Fruit fly (Drosophila melanogaster) whole organism, prepupa: ENCODE measurements around the gene IntS14.

Source experiments
- CG10631 ChIP-seq: fragments of 200-800 bp; sonication (Bioruptor generic); optimal IDR thresholded peaks from 2 replicates; lab custom pipeline; 2016; ENCODE audit warnings: missing biosample characterization, missing genetic modification characterization
- CG11762 ChIP-seq: fragments of 200-800 bp; sonication (Bioruptor generic); optimal IDR thresholded peaks from 3 replicates; lab custom pipeline; 2016; ENCODE audit warnings: missing biosample characterization, missing genetic modification characterization; ENCODE audit not compliant: insufficient read depth
- CG15336 ChIP-seq: fragments of 200-800 bp; sonication (Bioruptor generic); IDR thresholded peaks from 2 replicates; pipeline ENCODE4 v1.3.6; 2022; ENCODE audit warnings: missing biosample characterization, missing genetic modification characterization
- CG1621 ChIP-seq: fragments of 200-800 bp; sonication (Bioruptor generic); optimal IDR thresholded peaks from 3 replicates; lab custom pipeline; 2018; ENCODE audit warnings: missing biosample characterization, mild to moderate bottlenecking, missing genetic modification characterization
- CG16779 ChIP-seq: fragments of 200-800 bp; sonication (Bioruptor generic); optimal IDR thresholded peaks from 3 replicates; lab custom pipeline; 2017; ENCODE audit warnings: missing biosample characterization, mild to moderate bottlenecking, missing genetic modification characterization
- CG3032 ChIP-seq: fragments of 200-800 bp; optimal IDR thresholded peaks from 2 replicates; lab custom pipeline; 2019; ENCODE audit warnings: missing biosample characterization, mild to moderate bottlenecking, missing genetic modification characterization, moderate library complexity
- CG34406 ChIP-seq: fragments of 200-800 bp; sonication (Bioruptor generic); optimal IDR thresholded peaks from 3 replicates; lab custom pipeline; 2016; ENCODE audit warnings: missing biosample characterization, missing genetic modification characterization
- CG3919 ChIP-seq: fragments of 200-800 bp; sonication (Bioruptor generic); optimal IDR thresholded peaks from 3 replicates; lab custom pipeline; 2016; ENCODE audit warnings: missing biosample characterization, missing genetic modification characterization
- CG6276 ChIP-seq: fragments of 200-800 bp; sonication (Bioruptor generic); optimal IDR thresholded peaks from 2 replicates; lab custom pipeline; 2017; ENCODE audit warnings: missing biosample characterization, mild to moderate bottlenecking, missing genetic modification characterization
- CG6792 ChIP-seq: fragments of 200-800 bp; sonication (Bioruptor generic); optimal IDR thresholded peaks from 3 replicates; lab custom pipeline; 2016; ENCODE audit warnings: missing biosample characterization, missing genetic modification characterization
- CG6808 ChIP-seq: fragments of 200-800 bp; sonication (Bioruptor generic); optimal IDR thresholded peaks from 3 replicates; lab custom pipeline; 2017; ENCODE audit warnings: missing biosample characterization, missing genetic modification characterization, mild to moderate bottlenecking, moderate library complexity, missing genetic modification reagents
- CG7368 ChIP-seq: fragments of 200-800 bp; sonication (Bioruptor generic); optimal IDR thresholded peaks from 3 replicates; lab custom pipeline; 2016; ENCODE audit warnings: missing biosample characterization, missing genetic modification characterization
- CG8119 ChIP-seq: fragments of 200-800 bp; sonication (Bioruptor generic); IDR thresholded peaks from 3 replicates; pipeline ENCODE4 v1.3.6; 2022; ENCODE audit warnings: missing biosample characterization, missing genetic modification characterization
- CG8319 ChIP-seq: fragments of 200-800 bp; sonication (Bioruptor generic); optimal IDR thresholded peaks from 3 replicates; lab custom pipeline; 2016; ENCODE audit warnings: missing biosample characterization, missing genetic modification characterization
- CG8632 ChIP-seq: fragments of 200-800 bp; sonication (Bioruptor generic); optimal IDR thresholded peaks from 3 replicates; lab custom pipeline; 2016; ENCODE audit warnings: missing biosample characterization, missing genetic modification characterization
- CG9139 ChIP-seq: fragments of 200-800 bp; sonication (Bioruptor generic); optimal IDR thresholded peaks from 3 replicates; lab custom pipeline; 2017; ENCODE audit warnings: missing biosample characterization, mild to moderate bottlenecking, missing genetic modification characterization
- Eip78C ChIP-seq: fragments of 200-800 bp; sonication (Bioruptor generic); peaks from one replicate; lab custom pipeline; 2016; ENCODE audit warnings: missing biosample characterization, missing genetic modification characterization
- Eip93F ChIP-seq: fragments of 200-800 bp; sonication (Bioruptor generic); optimal IDR thresholded peaks from 2 replicates; lab custom pipeline; 2016; ENCODE audit warnings: missing biosample characterization, mild to moderate bottlenecking, missing genetic modification characterization
- Ets21C ChIP-seq: fragments of 200-800 bp; sonication (Bioruptor generic); optimal IDR thresholded peaks from 3 replicates; lab custom pipeline; 2016; ENCODE audit warnings: missing biosample characterization, missing genetic modification characterization
- Ets96B ChIP-seq: fragments of 200-800 bp; optimal IDR thresholded peaks from 2 replicates; lab custom pipeline; 2019; ENCODE audit warnings: missing biosample characterization, mild to moderate bottlenecking, missing genetic modification characterization, moderate library complexity
- Gug ChIP-seq: fragments of 200-800 bp; sonication (Bioruptor generic); IDR thresholded peaks from 2 replicates; pipeline ENCODE4 v1.3.6; 2022; ENCODE audit warnings: missing biosample characterization, missing genetic modification characterization
- Hr38 ChIP-seq: sonication (Bioruptor generic); optimal IDR thresholded peaks from 2 replicates; lab custom pipeline; 2016; ENCODE audit warnings: missing biosample characterization, missing genetic modification characterization
- Hr39 ChIP-seq: fragments of 200-800 bp; sonication (Bioruptor generic); optimal IDR thresholded peaks from 2 replicates; lab custom pipeline; 2016; ENCODE audit warnings: missing biosample characterization, missing genetic modification characterization
- Hr4 ChIP-seq: fragments of 200-800 bp; sonication (Bioruptor generic); optimal IDR thresholded peaks from 3 replicates; lab custom pipeline; 2016; ENCODE audit warnings: missing biosample characterization, missing genetic modification characterization
- OdsH ChIP-seq: fragments of 200-800 bp; sonication (Bioruptor generic); optimal IDR thresholded peaks from 3 replicates; lab custom pipeline; 2016; ENCODE audit warnings: missing biosample characterization, missing genetic modification characterization
- Smox ChIP-seq: fragments of 200-800 bp; sonication (Bioruptor generic); optimal IDR thresholded peaks from 3 replicates; lab custom pipeline; 2016; ENCODE audit warnings: missing biosample characterization, missing genetic modification characterization
- Sox102F ChIP-seq: fragments of 200-800 bp; sonication (Bioruptor generic); optimal IDR thresholded peaks from 2 replicates; lab custom pipeline; 2016; ENCODE audit warnings: missing biosample characterization, mild to moderate bottlenecking, missing genetic modification characterization
- Sox15 ChIP-seq: fragments of 200-800 bp; sonication (Bioruptor generic); optimal IDR thresholded peaks from 3 replicates; lab custom pipeline; 2016; ENCODE audit warnings: missing biosample characterization, missing genetic modification characterization
- achi ChIP-seq: fragments of 200-800 bp; sonication (Bioruptor generic); optimal IDR thresholded peaks from 3 replicates; lab custom pipeline; 2016; ENCODE audit warnings: missing biosample characterization, missing genetic modification characterization
- acj6 ChIP-seq: fragments of 200-800 bp; sonication (Bioruptor generic); optimal IDR thresholded peaks from 3 replicates; lab custom pipeline; 2016; ENCODE audit warnings: missing biosample characterization, missing genetic modification characterization
- cyc ChIP-seq: fragments of 200-800 bp; sonication (Bioruptor generic); optimal IDR thresholded peaks from 3 replicates; lab custom pipeline; 2016; ENCODE audit warnings: missing biosample characterization, missing genetic modification characterization
- dac ChIP-seq: fragments of 200-800 bp; sonication (Bioruptor generic); optimal IDR thresholded peaks from 2 replicates; lab custom pipeline; 2017; ENCODE audit warnings: missing biosample characterization, mild to moderate bottlenecking, missing genetic modification characterization
- dsx ChIP-seq: fragments of 200-800 bp; optimal IDR thresholded peaks from 3 replicates; lab custom pipeline; 2019; ENCODE audit warnings: missing biosample characterization, mild to moderate bottlenecking, missing genetic modification characterization, moderate library complexity; ENCODE audit not compliant: poor library complexity, severe bottlenecking
- esn ChIP-seq: fragments of 200-800 bp; sonication (Bioruptor generic); optimal IDR thresholded peaks from 2 replicates; lab custom pipeline; 2016; ENCODE audit warnings: missing biosample characterization, mild to moderate bottlenecking, missing genetic modification characterization, moderate library complexity
- fd85E ChIP-seq: fragments of 200-800 bp; sonication (Bioruptor generic); optimal IDR thresholded peaks from 3 replicates; lab custom pipeline; 2016; ENCODE audit warnings: missing biosample characterization, missing genetic modification characterization
- fkh ChIP-seq: fragments of 200-800 bp; sonication (Bioruptor generic); optimal IDR thresholded peaks from 3 replicates; lab custom pipeline; 2017; ENCODE audit warnings: missing biosample characterization, mild to moderate bottlenecking, missing genetic modification characterization, moderate library complexity
- net ChIP-seq: fragments of 200-800 bp; sonication (Bioruptor generic); optimal IDR thresholded peaks from 3 replicates; lab custom pipeline; 2016; ENCODE audit warnings: missing biosample characterization, missing genetic modification characterization
- pdm3 ChIP-seq: fragments of 200-800 bp; sonication (Bioruptor generic); optimal IDR thresholded peaks from 3 replicates; lab custom pipeline; 2016; ENCODE audit warnings: missing biosample characterization, missing genetic modification characterization
- ss ChIP-seq, 2 experiments: fragments of 200-800 bp; sonication (Bioruptor generic); optimal IDR thresholded peaks; 2 replicates in 1 of 2; 3 replicates in 1 of 2; lab custom pipeline; 2017 to 2018; ENCODE audit warnings: mild to moderate bottlenecking in 2 of 2, missing biosample characterization in 2 of 2, missing genetic modification characterization in 2 of 2, moderate library complexity in 1 of 2
- svp ChIP-seq: fragments of 200-800 bp; sonication (Bioruptor generic); peaks from one replicate; lab custom pipeline; 2016; ENCODE audit warnings: missing biosample characterization, missing genetic modification characterization
- topi ChIP-seq: fragments of 200-800 bp; sonication (Bioruptor generic); optimal IDR thresholded peaks from 3 replicates; lab custom pipeline; 2016; ENCODE audit warnings: missing biosample characterization, missing genetic modification characterization
- vri ChIP-seq: fragments of 200-800 bp; sonication (Bioruptor generic); optimal IDR thresholded peaks from 3 replicates; lab custom pipeline; 2016; ENCODE audit warnings: missing biosample characterization, mild to moderate bottlenecking, missing genetic modification characterization

Gene IntS14

dm6 chr2L:1128932-1129887, 35.0 kb upstream of the IntS14 start, which contains the start of the genes Pino and TBC1D23 (continued):
- TF ChIP-seq dac (GFP tag; lab: Kevin White, UChicago) (peak; percentile 19), achi (GFP tag; lab: Kevin White, UChicago) (peak; percentile 38), CG9139 (GFP tag; lab: Kevin White, UChicago) (no peak), Ets21C (GFP tag; lab: Kevin White, UChicago) (no peak), esn (GFP tag; lab: Kevin White, UChicago) (peak; percentile 68), Sox15 (peak; percentile 44), Smox (no peak), CG11762 (GFP tag; lab: Kevin White, UChicago) (peak; percentile 46), CG16779 (tag; lab: Kevin White, UChicago) (no peak), Gug (peak; percentile 50), cyc (GFP tag; lab: Kevin White, UChicago) (peak; percentile 71), CG3032 (peak; percentile 79), CG8319 (GFP tag; lab: Kevin White, UChicago) (peak; percentile 16), Hr39 (GFP tag; lab: Kevin White, UChicago) (peak; percentile 67), ss (GFP tag; optimal IDR thresholded peaks at IDR 0.05; lab: Kevin White, UChicago) (peak in 1 of 2 experiments; percentile 46), vri (GFP tag; lab: Kevin White, UChicago) (no peak), CG8119 (peak; percentile 61; the same call in 2 of the 3 replicates), topi (GFP tag; lab: Kevin White, UChicago) (peak; percentile 57), Hr4 (GFP tag; lab: Kevin White, UChicago) (peak; percentile 70), CG8632 (peak; percentile 60), CG34406 (peak; percentile 38), dsx (GFP tag; lab: Kevin White, UChicago) (peak; percentile 50), Hr38 (GFP tag; lab: Kevin White, UChicago) (no peak)

- peak; percentile 2 for TF ChIP-seq CG16779 (tag; lab: Kevin White, UChicago)
- TF ChIP-seq vri (GFP tag; lab: Kevin White, UChicago) = no peak
- TF ChIP-seq, all 60 proteins: peak for 1
These were observed 30.1 kb upstream of the IntS14 start, which contains the start of the genes Iris and CG4577 for dm6 chr2L:1134011-1134743. Gene Iris, minus strand, starts transcription at chr2L:1134098. Gene CG4577, plus strand, starts transcription at chr2L:1134693.

- TF ChIP-seq pdm3 (GFP tag; lab: Kevin White, UChicago) (no peak), Eip78C (GFP tag; lab: Kevin White, UChicago) (peak; percentile 51), vri (GFP tag; lab: Kevin White, UChicago) (no peak), CG15336 (GFP tag; lab: Robert Waterston, UW) (no peak), CG11762 (GFP tag; lab: Kevin White, UChicago) (no peak), CG8119 (peak; percentile 43; the same call in 1 of the 3 replicates), fd85E (GFP tag; lab: Kevin White, UChicago) (no peak), CG8319 (GFP tag; lab: Kevin White, UChicago) (no peak), dac (GFP tag; lab: Kevin White, UChicago) (no peak), CG1621 (no peak), Eip93F (GFP tag; lab: Kevin White, UChicago) (no peak), cyc (GFP tag; lab: Kevin White, UChicago) (no peak), net (GFP tag; lab: Kevin White, UChicago) (no peak), Sox102F (GFP tag; lab: Kevin White, UChicago) (no peak), Ets96B (tag; lab: Kevin White, UChicago) (peak; percentile 28), CG6808 (no peak), svp (GFP tag; lab: Kevin White, UChicago) (no peak), CG8632 (peak; percentile 26), CG6276 (GFP tag; lab: Kevin White, UChicago) (peak; percentile 34), Hr39 (GFP tag; lab: Kevin White, UChicago) (no peak), esn (GFP tag; lab: Kevin White, UChicago) (no peak), Gug (no peak), CG9139 (GFP tag; lab: Kevin White, UChicago) (no peak), acj6 (peak; percentile 31), fkh (GFP tag; lab: Kevin White, UChicago) (no peak), achi (GFP tag; lab: Kevin White, UChicago) (peak; percentile 25), CG3919 (GFP tag; lab: Kevin White, UChicago) (no peak), Ets21C (GFP tag; lab: Kevin White, UChicago) (no peak), CG7368 (GFP tag; lab: Kevin White, UChicago) (no peak), OdsH (GFP tag; lab: Kevin White, UChicago) (peak; percentile 28), topi (GFP tag; lab: Kevin White, UChicago) (no peak), CG10631 (peak; percentile 37), CG6792 (GFP tag; lab: Kevin White, UChicago) (no peak)
These were observed 28.7 kb upstream of the IntS14 start for dm6 chr2L:1135495-1135894.
